Fruit fly (Drosophila melanogaster): ENCODE results near the gene CG3662.

CG3662 gene

DNA sequence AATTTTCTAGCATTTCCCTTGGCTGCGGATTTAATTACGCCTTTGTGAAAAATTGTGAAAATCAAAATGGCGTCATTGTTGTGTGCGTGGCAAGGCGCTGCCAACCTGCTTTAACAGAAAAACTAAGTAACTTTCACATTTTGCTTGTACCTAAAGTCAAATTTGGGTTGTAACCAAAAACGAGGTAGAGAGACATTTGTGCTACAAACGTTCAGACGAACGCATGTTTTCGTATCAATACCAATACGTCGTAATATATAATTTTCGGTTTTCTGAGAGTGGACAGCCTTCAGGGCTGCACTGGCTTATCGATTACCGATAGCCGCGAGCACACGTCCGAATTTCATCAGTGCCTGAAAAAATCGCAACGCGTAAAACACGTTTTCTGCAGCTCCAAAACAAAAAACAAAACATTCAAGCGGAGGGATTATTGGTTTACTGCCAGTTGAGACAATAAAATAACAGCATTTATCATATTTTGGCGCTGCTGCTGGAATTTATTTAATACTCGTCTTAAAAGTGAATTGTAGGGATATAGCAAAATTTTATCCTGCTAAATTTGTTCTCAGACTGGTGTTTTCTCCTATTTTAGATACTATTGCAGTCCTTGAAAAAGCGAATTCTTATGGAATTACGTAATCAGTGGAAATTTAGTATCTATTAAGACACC is 49.8 kb downstream of the CG3662 start (continued):
- TF ChIP-seq CG15336 (GFP tag; IDR thresholded peaks at IDR 0.05), result peak; percentile 47
- peak in 1 of 2 experiments; percentile 57 for TF ChIP-seq ss (GFP tag; optimal IDR thresholded peaks at IDR 0.05)
- peak; percentile 81 for TF ChIP-seq Hr39 (GFP tag; optimal IDR thresholded peaks at IDR 0.05)
- TF ChIP-seq Gug (GFP tag; IDR thresholded peaks at IDR 0.05), result peak; percentile 29; the same call in 1 of the 2 replicates
- peak; percentile 69 for TF ChIP-seq CG6792 (GFP tag; optimal IDR thresholded peaks at IDR 0.05)
- no peak for TF ChIP-seq vri (GFP tag; optimal IDR thresholded peaks at IDR 0.05)
- TF ChIP-seq Eip75B (GFP tag; optimal IDR thresholded peaks at IDR 0.05), result peak; percentile 62
- TF ChIP-seq net (GFP tag; optimal IDR thresholded peaks at IDR 0.05), result peak; percentile 47
- TF ChIP-seq acj6 (GFP tag; optimal IDR thresholded peaks at IDR 0.05), result peak; percentile 63
- peak; percentile 44 for TF ChIP-seq fd85E (GFP tag; optimal IDR thresholded peaks at IDR 0.05)
- TF ChIP-seq Ets96B (tag; optimal IDR thresholded peaks at IDR 0.05), result peak; percentile 40
- peak; percentile 74 for TF ChIP-seq lz (GFP tag; optimal IDR thresholded peaks at IDR 0.05)

DNA sequence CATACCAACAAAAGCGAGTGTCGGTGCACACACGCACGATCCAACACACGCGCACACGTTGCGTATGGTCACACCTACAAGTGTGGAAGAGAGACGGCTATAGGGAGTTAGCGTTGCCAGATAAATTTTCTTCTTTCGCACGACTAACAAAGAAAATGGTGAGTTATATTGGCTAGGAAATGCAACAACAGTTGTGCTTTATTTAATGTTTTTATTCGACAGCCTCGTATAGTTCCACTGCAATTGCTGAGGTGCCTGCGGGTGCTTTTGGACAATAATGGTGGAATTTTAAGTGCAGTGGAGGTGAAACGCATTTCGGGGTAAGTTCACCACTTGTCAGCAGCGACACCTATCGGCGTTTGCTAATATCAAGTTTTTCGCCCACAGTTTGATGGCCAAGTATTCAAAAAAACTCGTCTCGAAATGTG is 50.3 kb downstream of the CG3662 start:
- TF ChIP-seq CG6808 (GFP tag; optimal IDR thresholded peaks at IDR 0.05) (peak; percentile 7), dsx (GFP tag; optimal IDR thresholded peaks at IDR 0.05; ENCODE audit: poor library complexity, severe bottlenecking) (peak; percentile 16), vri (GFP tag; optimal IDR thresholded peaks at IDR 0.05) (peak; percentile 98), lz (GFP tag; optimal IDR thresholded peaks at IDR 0.05) (peak; percentile 14), CG3032 (tag; optimal IDR thresholded peaks at IDR 0.05) (peak; percentile 0), CG6163 (GFP tag; IDR thresholded peaks at IDR 0.05) (peak; percentile 48; the same call in 1 of the 3 replicates), CG8119 (GFP tag; IDR thresholded peaks at IDR 0.05) (no peak; the same call in 2 of the 3 replicates), CG8632 (GFP tag; optimal IDR thresholded peaks at IDR 0.05) (no peak), CG1621 (tag; optimal IDR thresholded peaks at IDR 0.05) (peak; percentile 16), OdsH (GFP tag; optimal IDR thresholded peaks at IDR 0.05) (no peak), svp (GFP tag) (peak; percentile 68), Sox14 (GFP tag; optimal IDR thresholded peaks at IDR 0.05) (peak; percentile 97), Eip78C (GFP tag) (no peak)

Measured in whole organism, prepupa.